Worm (Caenorhabditis elegans): ENCODE measurements around the gene B0524.2.

Gene B0524.2

ce11 chrIII:1922516-1922915 lies 28.7 kb downstream of the B0524.2 start:
- TF ChIP-seq die-1 (tag; optimal IDR thresholded peaks at IDR 0.05) (no peak), attf-5 (GFP tag; optimal IDR thresholded peaks at IDR 0.05) (no peak), unc-130 (GFP tag; optimal IDR thresholded peaks at IDR 0.05) (no peak), sea-2 (GFP tag; IDR thresholded peaks at IDR 0.05) (no peak), F57A8.1 (GFP tag; optimal IDR thresholded peaks at IDR 0.05) (no peak), F33H1.4 (GFP tag; IDR thresholded peaks at IDR 0.05) (no peak), xnd-1 (tag; optimal IDR thresholded peaks at IDR 0.05) (no peak), sdz-38 (tag; optimal IDR thresholded peaks at IDR 0.05) (no peak), tbx-9 (tag; optimal IDR thresholded peaks at IDR 0.05; ENCODE audit: borderline replicate concordance) (no peak), B0019.2 (GFP tag; conservative IDR thresholded peaks at IDR 0.05) (no peak), snpc-1.3 (tag; optimal IDR thresholded peaks at IDR 0.05; ENCODE audit: insufficient read depth) (no peak), hlh-12 (tag; optimal IDR thresholded peaks at IDR 0.05) (no peak), madf-6 (GFP tag; IDR thresholded peaks at IDR 0.05) (no peak), ZK185.1 (tag; optimal IDR thresholded peaks at IDR 0.05; ENCODE audit: poor library complexity, severe bottlenecking) (no peak), rcor-1 (GFP tag; IDR thresholded peaks at IDR 0.05) (no peak), ceh-79 (tag; optimal IDR thresholded peaks at IDR 0.05) (no peak), ceh-27 (GFP tag; optimal IDR thresholded peaks at IDR 0.05) (no peak), mes-4 (tag; optimal IDR thresholded peaks at IDR 0.05) (no peak), B0336.3 (GFP tag; IDR thresholded peaks at IDR 0.05) (no peak), nhr-80 (tag; optimal IDR thresholded peaks at IDR 0.05) (no peak)

ce11 chrIII:1923419-1924318 lies 29.8 kb downstream of the B0524.2 start:
- TF ChIP-seq D2030.7 (GFP tag; IDR thresholded peaks at IDR 0.05) (no peak), dox-1 (GFP tag; IDR thresholded peaks at IDR 0.05) (no peak), snpc-1.1 (tag; optimal IDR thresholded peaks at IDR 0.05; ENCODE audit: insufficient read depth) (no peak), attf-6 (GFP tag; IDR thresholded peaks at IDR 0.05) (no peak), pbrm-1 (GFP tag; IDR thresholded peaks at IDR 0.05) (0 out of 2 replicates have a peak, but pooled peaks have one; percentile 33), unc-62 (GFP tag; optimal IDR thresholded peaks at IDR 0.05) (no peak), T26A5.8 (tag; optimal IDR thresholded peaks at IDR 0.05) (no peak), cebp-1 (GFP tag; IDR thresholded peaks at IDR 0.05) (0 out of 2 replicates have a peak, but pooled peaks have one; percentile 9), cebp-1 (tag; optimal IDR thresholded peaks at IDR 0.05) (peak; percentile 85), F22D6.2 (tag; optimal IDR thresholded peaks at IDR 0.05) (peak; percentile 47), ztf-28 (GFP tag; IDR thresholded peaks at IDR 0.05) (no peak), hrde-1 (tag; optimal IDR thresholded peaks at IDR 0.05; ENCODE audit: borderline replicate concordance) (no peak), ztf-22 (GFP tag; optimal IDR thresholded peaks at IDR 0.05) (no peak), C17E4.6 (GFP tag; IDR thresholded peaks at IDR 0.05) (no peak), mes-4 (tag; optimal IDR thresholded peaks at IDR 0.05) (no peak), F10E7.11 (tag; optimal IDR thresholded peaks at IDR 0.05) (no peak), chd-7 (tag; optimal IDR thresholded peaks at IDR 0.05) (peak; percentile 93), B0019.2 (GFP tag; conservative IDR thresholded peaks at IDR 0.05) (no peak), F33H1.4 (GFP tag; IDR thresholded peaks at IDR 0.05) (no peak), ets-4 (GFP tag; optimal IDR thresholded peaks at IDR 0.05) (no peak), tbp1 (GFP tag; optimal IDR thresholded peaks at IDR 0.05) (peak; percentile 52), Y53G8AR.9 (GFP tag; conservative IDR thresholded peaks at IDR 0.05) (no peak), somi-1 (GFP tag; optimal IDR thresholded peaks at IDR 0.05) (peak; percentile 96), sea-2 (GFP tag; IDR thresholded peaks at IDR 0.05) (no peak), egrh-3 (GFP tag; IDR thresholded peaks at IDR 0.05) (peak; percentile 99), mcd-1 (GFP tag; IDR thresholded peaks at IDR 0.05) (peak; percentile 75), sptf-2 (GFP tag; optimal IDR thresholded peaks at IDR 0.05) (no peak), snpc-4 (GFP tag; optimal IDR thresholded peaks at IDR 0.05) (no peak), snpc-4 (tag; optimal IDR thresholded peaks at IDR 0.05) (peak in 2 of 4 experiments; percentile 32 to 38), pha-4 (tag; optimal IDR thresholded peaks at IDR 0.05) (no peak)
